Worm (Caenorhabditis elegans) whole organism, L4 larva: ENCODE results near the gene srx-135.

Experiments used
- Y5F2A.4 ChIP-seq: fragments of 200-800 bp; sonication (Bioruptor generic); optimal IDR thresholded peaks from 2 replicates; lab custom pipeline; 2018; ENCODE audit warnings: mild to moderate bottlenecking, missing genetic modification characterization, missing compliant biosample characterization
- mdl-1 ChIP-seq, 2 experiments: fragments of 150-350 bp in 1 of 2; sonication (generic microtip) in 1 of 2; optimal IDR thresholded peaks; 2 replicates each; lab custom pipeline; 2014 to 2017; ENCODE audit warnings: missing biosample characterization in 2 of 2, missing genetic modification characterization in 2 of 2
- nhr-11 ChIP-seq: fragments of 150-350 bp; optimal IDR thresholded peaks from 2 replicates; lab custom pipeline; 2014; ENCODE audit warnings: missing biosample characterization, missing genetic modification characterization
- nhr-111 ChIP-seq: fragments of 200-800 bp; sonication (Bioruptor generic); optimal IDR thresholded peaks from 2 replicates; lab custom pipeline; 2018; ENCODE audit warnings: mild to moderate bottlenecking, missing genetic modification characterization, missing compliant biosample characterization
- nhr-28 ChIP-seq: fragments of 150-350 bp; optimal IDR thresholded peaks from 2 replicates; lab custom pipeline; 2014; ENCODE audit warnings: missing biosample characterization, missing genetic modification characterization
- spr-3 ChIP-seq: fragments of 200-800 bp; sonication (Bioruptor generic); optimal IDR thresholded peaks from 2 replicates; lab custom pipeline; 2018; ENCODE audit warnings: mild to moderate bottlenecking, missing genetic modification characterization, missing compliant biosample characterization
- unc-130 ChIP-seq: sonication (generic microtip); optimal IDR thresholded peaks from 2 replicates; lab custom pipeline; 2016; ENCODE audit warnings: missing genetic modification reagents, missing genetic modification characterization, missing compliant biosample characterization
- unc-62 ChIP-seq, 3 experiments: fragments of 150-350 bp in 1 of 3; sonication (generic microtip); optimal IDR thresholded peaks in 2 of 3; peaks in 1 of 3; 1 replicate in 1 of 3; 2 replicates in 2 of 3; lab custom pipeline; 2014 to 2017; ENCODE audit warnings: missing biosample characterization in 3 of 3, missing genetic modification characterization in 3 of 3, missing genetic modification reagents in 3 of 3, missing genotype in 1 of 3

- TF ChIP-seq spr-3 (GFP tag; lab: Kevin White, UChicago) (no peak), unc-130 (GFP tag; lab: Kevin White, UChicago) (no peak), mdl-1 (tag; optimal IDR thresholded peaks at IDR 0.05; lab: Kevin White, UChicago) (no peak), nhr-28 (no peak), nhr-11 (tag; lab: Kevin White, UChicago) (no peak), nhr-111 (GFP tag; lab: Kevin White, UChicago) (no peak), unc-62 (GFP tag; optimal IDR thresholded peaks at IDR 0.05 in 1 of 2; lab: Kevin White, UChicago) (no peak), unc-62 (tag; optimal IDR thresholded peaks at IDR 0.05; lab: Kevin White, UChicago) (no peak), Y5F2A.4 (GFP tag; lab: Kevin White, UChicago) (no peak)
Measured at ce11 chrV:13866353-13866752, 7.3 kb downstream of the srx-135 start, which contains the start of gene nhr-175.
